Fruit fly (Drosophila melanogaster) whole organism, embryonic: ENCODE measurements around the gene stol.

ENCODE experiments used
- CG10321 ChIP-seq: fragments of 200-800 bp; sonication (Bioruptor generic); IDR thresholded peaks from 2 replicates; pipeline ENCODE4 v1.3.6; 2022; ENCODE audit warnings: missing biosample characterization, missing genetic modification characterization
- CG10654 ChIP-seq: fragments of 200-800 bp; sonication (Bioruptor generic); optimal IDR thresholded peaks from 2 replicates; lab custom pipeline; 2016; ENCODE audit warnings: missing biosample characterization, missing genetic modification characterization
- CG11085 ChIP-seq: fragments of 200-800 bp; sonication (Bioruptor generic); IDR thresholded peaks from 2 replicates; pipeline ENCODE4 v1.3.6; 2022; ENCODE audit warnings: missing biosample characterization, missing genetic modification characterization
- CG11093 ChIP-seq: fragments of 200-800 bp; sonication (Bioruptor generic); IDR thresholded peaks from 3 replicates; pipeline ENCODE4 v1.3.6; 2022; ENCODE audit warnings: missing biosample characterization, missing genetic modification characterization
- CG12071 ChIP-seq: fragments of 200-800 bp; sonication (Bioruptor generic); optimal IDR thresholded peaks from 3 replicates; lab custom pipeline; 2018; ENCODE audit warnings: missing biosample characterization, mild to moderate bottlenecking, missing genetic modification characterization
- CG14710 ChIP-seq: fragments of 200-800 bp; sonication (Bioruptor generic); optimal IDR thresholded peaks from 3 replicates; lab custom pipeline; 2019; ENCODE audit warnings: missing biosample characterization, mild to moderate bottlenecking, missing genetic modification characterization, moderate library complexity
- CG14860 ChIP-seq: fragments of 200-800 bp; sonication (Bioruptor generic); IDR thresholded peaks from 3 replicates; pipeline ENCODE4 v1.3.6; 2022; ENCODE audit warnings: missing biosample characterization, missing genetic modification characterization; ENCODE audit not compliant: partially characterized antibody
- CG15269 ChIP-seq: fragments of 200-800 bp; sonication (Bioruptor generic); optimal IDR thresholded peaks from 2 replicates; lab custom pipeline; 2018; ENCODE audit warnings: missing biosample characterization, mild to moderate bottlenecking, missing genetic modification characterization, moderate library complexity
- CG16779 ChIP-seq: fragments of 200-800 bp; sonication (Bioruptor generic); IDR thresholded peaks from 2 replicates; pipeline ENCODE4 v1.3.6; 2022; ENCODE audit warnings: missing biosample characterization, missing genetic modification characterization
- CG17328 ChIP-seq: fragments of 200-800 bp; sonication (Bioruptor generic); IDR thresholded peaks from 2 replicates; pipeline ENCODE4 v1.3.6; 2022; ENCODE audit warnings: missing biosample characterization, missing genetic modification characterization
- CG17802 ChIP-seq: fragments of 200-800 bp; sonication (Bioruptor generic); optimal IDR thresholded peaks from 2 replicates; lab custom pipeline; 2018; ENCODE audit warnings: missing biosample characterization, mild to moderate bottlenecking, missing genetic modification characterization, moderate library complexity
- CG31365 ChIP-seq: fragments of 200-800 bp; sonication (Bioruptor generic); optimal IDR thresholded peaks from 2 replicates; lab custom pipeline; 2018; ENCODE audit warnings: missing biosample characterization, mild to moderate bottlenecking, missing genetic modification characterization
- CG34224 ChIP-seq: fragments of 200-800 bp; sonication (Bioruptor generic); IDR thresholded peaks from 3 replicates; pipeline ENCODE4 v1.3.6; 2022; ENCODE audit warnings: missing biosample characterization, missing genetic modification characterization; ENCODE audit not compliant: partially characterized antibody
- CG43689 ChIP-seq: fragments of 200-800 bp; sonication (Bioruptor generic); IDR thresholded peaks from 2 replicates; pipeline ENCODE4 v1.3.6; 2022; ENCODE audit warnings: missing biosample characterization, missing genetic modification characterization
- CG6791 ChIP-seq: fragments of 200-800 bp; sonication (Bioruptor generic); IDR thresholded peaks from 3 replicates; pipeline ENCODE4 v1.3.6; 2022; ENCODE audit warnings: missing biosample characterization, missing genetic modification characterization; ENCODE audit not compliant: partially characterized antibody
- CG6854 ChIP-seq: fragments of 200-800 bp; sonication (Bioruptor generic); optimal IDR thresholded peaks from 3 replicates; lab custom pipeline; 2017; ENCODE audit warnings: missing biosample characterization, mild to moderate bottlenecking, missing genetic modification characterization
- CG7357 ChIP-seq: fragments of 200-800 bp; sonication (Bioruptor generic); IDR thresholded peaks from 3 replicates; pipeline ENCODE4 v1.3.6; 2022; ENCODE audit warnings: missing biosample characterization, missing genetic modification characterization
- CG7839 ChIP-seq: fragments of 200-800 bp; sonication (Bioruptor generic); optimal IDR thresholded peaks from 3 replicates; lab custom pipeline; 2018; ENCODE audit warnings: missing biosample characterization, mild to moderate bottlenecking, missing genetic modification characterization, moderate library complexity
- CTCF ChIP-seq: fragments of 200-800 bp; sonication (Bioruptor generic); optimal IDR thresholded peaks from 2 replicates; lab custom pipeline; 2017; ENCODE audit warnings: missing biosample characterization, mild to moderate bottlenecking, missing genetic modification characterization, moderate library complexity
- E2f2 ChIP-seq: fragments of 200-800 bp; sonication (Bioruptor generic); IDR thresholded peaks from 2 replicates; pipeline ENCODE4 v1.3.6; 2022; ENCODE audit warnings: missing biosample characterization, missing genetic modification characterization
- HmgZ ChIP-seq: fragments of 200-800 bp; sonication (Bioruptor generic); optimal IDR thresholded peaks from 2 replicates; lab custom pipeline; 2018; ENCODE audit warnings: missing biosample characterization, mild to moderate bottlenecking, missing genetic modification characterization
- Pdp1 ChIP-seq, 2 experiments: fragments of 200-800 bp; sonication (Bioruptor generic); optimal IDR thresholded peaks; 3 replicates each; lab custom pipeline; 2016; ENCODE audit warnings: missing biosample characterization in 2 of 2, missing genetic modification characterization in 2 of 2, mild to moderate bottlenecking in 1 of 2, moderate library complexity in 1 of 2
- Ravus ChIP-seq: fragments of 200-800 bp; sonication (Bioruptor generic); IDR thresholded peaks from 2 replicates; pipeline ENCODE4 v1.3.6; 2022; ENCODE audit warnings: missing biosample characterization, missing genetic modification characterization
- Sry-β ChIP-seq: fragments of 200-800 bp; sonication (Bioruptor generic); optimal IDR thresholded peaks from 2 replicates; lab custom pipeline; 2018; ENCODE audit warnings: missing biosample characterization, mild to moderate bottlenecking, missing genetic modification characterization, moderate library complexity
- Ssrp ChIP-seq: fragments of 200-800 bp; sonication (Bioruptor generic); optimal IDR thresholded peaks from 2 replicates; lab custom pipeline; 2018; ENCODE audit warnings: missing biosample characterization, mild to moderate bottlenecking, missing genetic modification characterization, moderate library complexity
- TFAM ChIP-seq: fragments of 200-800 bp; sonication (Bioruptor generic); optimal IDR thresholded peaks from 2 replicates; lab custom pipeline; 2017; ENCODE audit warnings: missing biosample characterization, missing genetic modification characterization, inconsistent platforms
- bcd ChIP-seq: fragments of 200-800 bp; sonication (Bioruptor generic); optimal IDR thresholded peaks from 2 replicates; lab custom pipeline; 2017; ENCODE audit warnings: missing biosample characterization, mild to moderate bottlenecking, missing genetic modification characterization
- dmrt99B ChIP-seq: fragments of 200-800 bp; sonication (Bioruptor generic); optimal IDR thresholded peaks from 2 replicates; lab custom pipeline; 2018; ENCODE audit warnings: missing biosample characterization, mild to moderate bottlenecking, missing genetic modification characterization, moderate library complexity
- grn ChIP-seq: fragments of 200-800 bp; sonication (Bioruptor generic); optimal IDR thresholded peaks from 3 replicates; lab custom pipeline; 2017; ENCODE audit warnings: missing biosample characterization, missing genetic modification characterization
- gro ChIP-seq: fragments of 200-800 bp; sonication (Bioruptor generic); optimal IDR thresholded peaks from 2 replicates; lab custom pipeline; 2016; ENCODE audit warnings: missing biosample characterization, missing genetic modification characterization
- jigr1 ChIP-seq: fragments of 200-800 bp; sonication (Bioruptor generic); IDR thresholded peaks from 3 replicates; pipeline ENCODE4 v1.3.6; 2022; ENCODE audit warnings: missing biosample characterization, missing genetic modification characterization
- jing ChIP-seq: fragments of 200-800 bp; sonication (Bioruptor generic); optimal IDR thresholded peaks from 2 replicates; lab custom pipeline; 2018; ENCODE audit warnings: missing biosample characterization, mild to moderate bottlenecking, missing genetic modification characterization
- klu ChIP-seq: fragments of 200-800 bp; sonication (Bioruptor generic); IDR thresholded peaks from 2 replicates; pipeline ENCODE4 v1.3.6; 2022; ENCODE audit warnings: missing biosample characterization, missing genetic modification characterization
- nau ChIP-seq: fragments of 200-800 bp; sonication (Bioruptor generic); optimal IDR thresholded peaks from 3 replicates; lab custom pipeline; 2017; ENCODE audit warnings: missing biosample characterization, mild to moderate bottlenecking, missing genetic modification characterization, missing genetic modification reagents
- nerfin-1 ChIP-seq: fragments of 200-800 bp; sonication (Bioruptor generic); optimal IDR thresholded peaks from 3 replicates; lab custom pipeline; 2019; ENCODE audit warnings: missing biosample characterization, mild to moderate bottlenecking, missing genetic modification characterization, moderate library complexity
- odd ChIP-seq: fragments of 200-800 bp; sonication (Bioruptor generic); optimal IDR thresholded peaks from 2 replicates; lab custom pipeline; 2017; ENCODE audit warnings: missing biosample characterization, mild to moderate bottlenecking, missing genetic modification characterization
- prd ChIP-seq, 3 experiments: fragments of >200 bp in 2 of 3; fragments of 200-800 bp in 1 of 3; sonication (Bioruptor generic) in 1 of 3; optimal IDR thresholded peaks in 2 of 3; IDR thresholded peaks in 1 of 3; 2 replicates in 2 of 3; 3 replicates in 1 of 3; pipeline versions ENCODE4 v1.3.6 to Lab custom; 2017 to 2022; ENCODE audit warnings: missing biosample characterization in 1 of 3, missing genetic modification characterization in 1 of 3
- pzg ChIP-seq: fragments of 200-800 bp; sonication (Bioruptor generic); optimal IDR thresholded peaks from 3 replicates; lab custom pipeline; 2018; ENCODE audit warnings: missing biosample characterization, mild to moderate bottlenecking, missing genetic modification characterization, moderate library complexity
- ranshi ChIP-seq: fragments of 200-800 bp; sonication (Bioruptor generic); IDR thresholded peaks from 2 replicates; pipeline ENCODE4 v1.3.6; 2022; ENCODE audit warnings: missing biosample characterization, missing genetic modification characterization
- sr ChIP-seq: fragments of 200-800 bp; sonication (Bioruptor generic); IDR thresholded peaks from 3 replicates; pipeline ENCODE4 v1.3.6; 2022; ENCODE audit warnings: missing biosample characterization, missing genetic modification characterization
- toy ChIP-seq: fragments of 200-800 bp; sonication (Bioruptor generic); IDR thresholded peaks from 2 replicates; pipeline ENCODE4 v1.3.6; 2022; ENCODE audit warnings: missing biosample characterization, missing genetic modification characterization
- tup ChIP-seq: fragments of 200-800 bp; sonication (Bioruptor generic); optimal IDR thresholded peaks from 2 replicates; lab custom pipeline; 2016; ENCODE audit warnings: missing biosample characterization, mild to moderate bottlenecking, missing genetic modification characterization, moderate library complexity
- vfl ChIP-seq: fragments of 200-800 bp; sonication (Bioruptor generic); optimal IDR thresholded peaks from 2 replicates; lab custom pipeline; 2016; ENCODE audit warnings: missing biosample characterization, missing genetic modification characterization
- vnd ChIP-seq: fragments of 200-800 bp; sonication (Bioruptor generic); IDR thresholded peaks from 3 replicates; pipeline ENCODE4 v1.3.6; 2022; ENCODE audit warnings: missing biosample characterization, missing genetic modification characterization; ENCODE audit not compliant: partially characterized antibody
- z ChIP-seq: fragments of 200-800 bp; sonication (Bioruptor generic); IDR thresholded peaks from 3 replicates; pipeline ENCODE4 v1.3.6; 2022; ENCODE audit warnings: missing biosample characterization, missing genetic modification characterization
- zen ChIP-seq: fragments of 200-800 bp; sonication (Bioruptor generic); optimal IDR thresholded peaks from 3 replicates; lab custom pipeline; 2018; ENCODE audit warnings: missing biosample characterization, mild to moderate bottlenecking, missing genetic modification characterization, moderate library complexity
- zfh1 ChIP-seq: fragments of 200-800 bp; sonication (Bioruptor generic); IDR thresholded peaks from 3 replicates; pipeline ENCODE4 v1.3.6; 2022; ENCODE audit warnings: missing biosample characterization, missing genetic modification characterization
- zfh2 ChIP-seq: fragments of 200-800 bp; sonication (Bioruptor generic); optimal IDR thresholded peaks from 2 replicates; lab custom pipeline; 2016; ENCODE audit warnings: missing biosample characterization, missing genetic modification characterization

stol gene

dm6 chr2L:15761409-15762407 is 43.6 kb upstream of the stol start (continued):
- TF ChIP-seq vfl (GFP tag; lab: Kevin White, UChicago) (peak; percentile 1), z (GFP tag; lab: Robert Waterston, UW) (0 out of 3 replicates have a peak, but pooled peaks have one; percentile 22), jing (no peak), zfh1 (GFP tag; lab: Robert Waterston, UW) (peak; percentile 76), CG16779 (GFP tag; lab: Robert Waterston, UW) (no peak), CG11093 (peak; percentile 52; the same call in 2 of the 3 replicates), tup (no peak), CG15269 (peak; percentile 83), CG31365 (tag; lab: Kevin White, UChicago) (no peak), jigr1 (GFP tag; lab: Robert Waterston, UW) (peak; percentile 66; the same call in 2 of the 3 replicates), bcd (peak; percentile 71)

dm6 chr2L:15760666-15761065 is 42.6 kb upstream of the stol start:
- no peak for TF ChIP-seq CG12071 (GFP tag; lab: Kevin White, UChicago)
- no peak for TF ChIP-seq CG17802 (tag; lab: Kevin White, UChicago)
- no peak for TF ChIP-seq CG14710 (tag; lab: Kevin White, UChicago)
- no peak for TF ChIP-seq HmgZ
- no peak for TF ChIP-seq grn (GFP tag; lab: Kevin White, UChicago)
- no peak for TF ChIP-seq CG6854 (GFP tag; lab: Kevin White, UChicago)
- TF ChIP-seq sr (GFP tag; lab: Robert Waterston, UW): no peak
- no peak for TF ChIP-seq Ravus (GFP tag; lab: Robert Waterston, UW)
- no peak for TF ChIP-seq CG34224 (GFP tag; lab: Robert Waterston, UW)
- TF ChIP-seq CG17328 (GFP tag; lab: Robert Waterston, UW): no peak
- no peak for TF ChIP-seq CG43689 (GFP tag; lab: Robert Waterston, UW)
- no peak for TF ChIP-seq prd (optimal IDR thresholded peaks at IDR 0.05; lab: Kevin White, UChicago)
- TF ChIP-seq prd (GFP tag; IDR thresholded peaks at IDR 0.05; lab: Robert Waterston, UW): 0 out of 3 replicates have a peak, but pooled peaks have one; percentile 12
- TF ChIP-seq CG10654 (GFP tag; lab: Kevin White, UChicago): no peak
- TF ChIP-seq CG14860: no peak
- TF ChIP-seq CG6791: no peak
- no peak for TF ChIP-seq nerfin-1 (tag; lab: Kevin White, UChicago)
- TF ChIP-seq klu (GFP tag; lab: Robert Waterston, UW): no peak
- TF ChIP-seq dmrt99B (tag; lab: Kevin White, UChicago): no peak
- no peak for TF ChIP-seq CTCF (GFP tag; lab: Kevin White, UChicago)
- TF ChIP-seq gro: no peak
- no peak for TF ChIP-seq CG7839 (tag; lab: Kevin White, UChicago)
- TF ChIP-seq zen: no peak
- no peak for TF ChIP-seq nau (GFP tag; lab: Kevin White, UChicago)
- TF ChIP-seq pzg: no peak
- TF ChIP-seq Sry-β (GFP tag; lab: Kevin White, UChicago): no peak
- no peak for TF ChIP-seq CG10321 (GFP tag; lab: Robert Waterston, UW)
- no peak for TF ChIP-seq toy (GFP tag; lab: Robert Waterston, UW)
- TF ChIP-seq Pdp1 (GFP tag; optimal IDR thresholded peaks at IDR 0.05; lab: Kevin White, UChicago): peak in 1 of 2 experiments; percentile 89
- TF ChIP-seq CG7357 (GFP tag; lab: Robert Waterston, UW): no peak
- no peak for TF ChIP-seq odd
- no peak for TF ChIP-seq vnd (GFP tag; lab: Robert Waterston, UW)
- TF ChIP-seq E2f2 (GFP tag; lab: Robert Waterston, UW): no peak
- no peak for TF ChIP-seq zfh2
- TF ChIP-seq TFAM (GFP tag; lab: Kevin White, UChicago): no peak
- no peak for TF ChIP-seq ranshi (GFP tag; lab: Robert Waterston, UW)
- no peak for TF ChIP-seq CG11085
- TF ChIP-seq Ssrp (tag; lab: Kevin White, UChicago): no peak
